Fruit fly (Drosophila melanogaster) whole organism, prepupa: ENCODE data around the gene CG3071.

Experiments
- Blimp-1 ChIP-seq: fragments of 200-800 bp; sonication (Bioruptor generic); optimal IDR thresholded peaks from 3 replicates; lab custom pipeline; 2017; ENCODE audit warnings: missing biosample characterization, missing genetic modification characterization, mild to moderate bottlenecking, moderate library complexity, missing genetic modification reagents
- CG10631 ChIP-seq: fragments of 200-800 bp; sonication (Bioruptor generic); optimal IDR thresholded peaks from 2 replicates; lab custom pipeline; 2016; ENCODE audit warnings: missing biosample characterization, missing genetic modification characterization
- CG10669 ChIP-seq: fragments of 200-800 bp; sonication (Bioruptor generic); optimal IDR thresholded peaks from 3 replicates; lab custom pipeline; 2018; ENCODE audit warnings: missing biosample characterization, mild to moderate bottlenecking, missing genetic modification characterization, moderate library complexity
- CG11294 ChIP-seq: fragments of 200-800 bp; sonication (Bioruptor generic); IDR thresholded peaks from 2 replicates; pipeline ENCODE4 v1.3.6; 2022; ENCODE audit warnings: missing biosample characterization, missing genetic modification characterization
- CG11762 ChIP-seq: fragments of 200-800 bp; sonication (Bioruptor generic); optimal IDR thresholded peaks from 3 replicates; lab custom pipeline; 2016; ENCODE audit warnings: missing biosample characterization, missing genetic modification characterization; ENCODE audit not compliant: insufficient read depth
- CG11902 ChIP-seq: fragments of 200-800 bp; sonication (Bioruptor generic); optimal IDR thresholded peaks from 3 replicates; lab custom pipeline; 2016; ENCODE audit warnings: missing biosample characterization, missing genetic modification characterization
- CG15336 ChIP-seq: fragments of 200-800 bp; sonication (Bioruptor generic); IDR thresholded peaks from 2 replicates; pipeline ENCODE4 v1.3.6; 2022; ENCODE audit warnings: missing biosample characterization, missing genetic modification characterization
- CG16779 ChIP-seq: fragments of 200-800 bp; sonication (Bioruptor generic); optimal IDR thresholded peaks from 3 replicates; lab custom pipeline; 2017; ENCODE audit warnings: missing biosample characterization, mild to moderate bottlenecking, missing genetic modification characterization
- CG31627 ChIP-seq: fragments of 200-800 bp; sonication (Bioruptor generic); optimal IDR thresholded peaks from 3 replicates; lab custom pipeline; 2016; ENCODE audit warnings: missing biosample characterization, missing genetic modification characterization
- CG32006 ChIP-seq: fragments of 200-800 bp; sonication (Bioruptor generic); optimal IDR thresholded peaks from 3 replicates; lab custom pipeline; 2017; ENCODE audit warnings: missing biosample characterization, mild to moderate bottlenecking, missing genetic modification characterization
- CG34406 ChIP-seq: fragments of 200-800 bp; sonication (Bioruptor generic); optimal IDR thresholded peaks from 3 replicates; lab custom pipeline; 2016; ENCODE audit warnings: missing biosample characterization, missing genetic modification characterization
- CG3919 ChIP-seq: fragments of 200-800 bp; sonication (Bioruptor generic); optimal IDR thresholded peaks from 3 replicates; lab custom pipeline; 2016; ENCODE audit warnings: missing biosample characterization, missing genetic modification characterization
- CG4318 ChIP-seq: fragments of 200-800 bp; sonication (Bioruptor generic); optimal IDR thresholded peaks from 3 replicates; lab custom pipeline; 2017; ENCODE audit warnings: missing biosample characterization, mild to moderate bottlenecking, missing genetic modification characterization
- CG6163 ChIP-seq: fragments of 200-800 bp; sonication (Bioruptor generic); IDR thresholded peaks from 3 replicates; pipeline ENCODE4 v1.3.6; 2022; ENCODE audit warnings: missing biosample characterization, missing genetic modification characterization
- CG6276 ChIP-seq: fragments of 200-800 bp; sonication (Bioruptor generic); optimal IDR thresholded peaks from 2 replicates; lab custom pipeline; 2017; ENCODE audit warnings: missing biosample characterization, mild to moderate bottlenecking, missing genetic modification characterization
- CG6792 ChIP-seq: fragments of 200-800 bp; sonication (Bioruptor generic); optimal IDR thresholded peaks from 3 replicates; lab custom pipeline; 2016; ENCODE audit warnings: missing biosample characterization, missing genetic modification characterization
- CG6808 ChIP-seq: fragments of 200-800 bp; sonication (Bioruptor generic); optimal IDR thresholded peaks from 3 replicates; lab custom pipeline; 2017; ENCODE audit warnings: missing biosample characterization, missing genetic modification characterization, mild to moderate bottlenecking, moderate library complexity, missing genetic modification reagents
- CG6854 ChIP-seq: fragments of 200-800 bp; sonication (Bioruptor generic); optimal IDR thresholded peaks from 2 replicates; lab custom pipeline; 2017; ENCODE audit warnings: missing biosample characterization, mild to moderate bottlenecking, missing genetic modification characterization
- CG7368 ChIP-seq: fragments of 200-800 bp; sonication (Bioruptor generic); optimal IDR thresholded peaks from 3 replicates; lab custom pipeline; 2016; ENCODE audit warnings: missing biosample characterization, missing genetic modification characterization
- CG8119 ChIP-seq: fragments of 200-800 bp; sonication (Bioruptor generic); IDR thresholded peaks from 3 replicates; pipeline ENCODE4 v1.3.6; 2022; ENCODE audit warnings: missing biosample characterization, missing genetic modification characterization
- CG8319 ChIP-seq: fragments of 200-800 bp; sonication (Bioruptor generic); optimal IDR thresholded peaks from 3 replicates; lab custom pipeline; 2016; ENCODE audit warnings: missing biosample characterization, missing genetic modification characterization
- CG8632 ChIP-seq: fragments of 200-800 bp; sonication (Bioruptor generic); optimal IDR thresholded peaks from 3 replicates; lab custom pipeline; 2016; ENCODE audit warnings: missing biosample characterization, missing genetic modification characterization
- CG9139 ChIP-seq: fragments of 200-800 bp; sonication (Bioruptor generic); optimal IDR thresholded peaks from 3 replicates; lab custom pipeline; 2017; ENCODE audit warnings: missing biosample characterization, mild to moderate bottlenecking, missing genetic modification characterization
- Eip78C ChIP-seq: fragments of 200-800 bp; sonication (Bioruptor generic); peaks from one replicate; lab custom pipeline; 2016; ENCODE audit warnings: missing biosample characterization, missing genetic modification characterization
- Eip93F ChIP-seq: fragments of 200-800 bp; sonication (Bioruptor generic); optimal IDR thresholded peaks from 2 replicates; lab custom pipeline; 2016; ENCODE audit warnings: missing biosample characterization, mild to moderate bottlenecking, missing genetic modification characterization
- Ets21C ChIP-seq: fragments of 200-800 bp; sonication (Bioruptor generic); optimal IDR thresholded peaks from 3 replicates; lab custom pipeline; 2016; ENCODE audit warnings: missing biosample characterization, missing genetic modification characterization
- Ets96B ChIP-seq: fragments of 200-800 bp; optimal IDR thresholded peaks from 2 replicates; lab custom pipeline; 2019; ENCODE audit warnings: missing biosample characterization, mild to moderate bottlenecking, missing genetic modification characterization, moderate library complexity
- Gug ChIP-seq: fragments of 200-800 bp; sonication (Bioruptor generic); IDR thresholded peaks from 2 replicates; pipeline ENCODE4 v1.3.6; 2022; ENCODE audit warnings: missing biosample characterization, missing genetic modification characterization
- Hr38 ChIP-seq: sonication (Bioruptor generic); optimal IDR thresholded peaks from 2 replicates; lab custom pipeline; 2016; ENCODE audit warnings: missing biosample characterization, missing genetic modification characterization
- Hr39 ChIP-seq: fragments of 200-800 bp; sonication (Bioruptor generic); optimal IDR thresholded peaks from 2 replicates; lab custom pipeline; 2016; ENCODE audit warnings: missing biosample characterization, missing genetic modification characterization
- Hr4 ChIP-seq: fragments of 200-800 bp; sonication (Bioruptor generic); optimal IDR thresholded peaks from 3 replicates; lab custom pipeline; 2016; ENCODE audit warnings: missing biosample characterization, missing genetic modification characterization
- Lpt ChIP-seq: fragments of 200-800 bp; sonication (Bioruptor generic); optimal IDR thresholded peaks from 3 replicates; lab custom pipeline; 2016; ENCODE audit warnings: missing biosample characterization, missing genetic modification characterization
- Smox ChIP-seq: fragments of 200-800 bp; sonication (Bioruptor generic); optimal IDR thresholded peaks from 3 replicates; lab custom pipeline; 2016; ENCODE audit warnings: missing biosample characterization, missing genetic modification characterization
- Sox102F ChIP-seq: fragments of 200-800 bp; sonication (Bioruptor generic); optimal IDR thresholded peaks from 2 replicates; lab custom pipeline; 2016; ENCODE audit warnings: missing biosample characterization, mild to moderate bottlenecking, missing genetic modification characterization
- Sox15 ChIP-seq: fragments of 200-800 bp; sonication (Bioruptor generic); optimal IDR thresholded peaks from 3 replicates; lab custom pipeline; 2016; ENCODE audit warnings: missing biosample characterization, missing genetic modification characterization
- achi ChIP-seq: fragments of 200-800 bp; sonication (Bioruptor generic); optimal IDR thresholded peaks from 3 replicates; lab custom pipeline; 2016; ENCODE audit warnings: missing biosample characterization, missing genetic modification characterization
- acj6 ChIP-seq: fragments of 200-800 bp; sonication (Bioruptor generic); optimal IDR thresholded peaks from 3 replicates; lab custom pipeline; 2016; ENCODE audit warnings: missing biosample characterization, missing genetic modification characterization
- cyc ChIP-seq: fragments of 200-800 bp; sonication (Bioruptor generic); optimal IDR thresholded peaks from 3 replicates; lab custom pipeline; 2016; ENCODE audit warnings: missing biosample characterization, missing genetic modification characterization
- dac ChIP-seq: fragments of 200-800 bp; sonication (Bioruptor generic); optimal IDR thresholded peaks from 2 replicates; lab custom pipeline; 2017; ENCODE audit warnings: missing biosample characterization, mild to moderate bottlenecking, missing genetic modification characterization
- dsx ChIP-seq: fragments of 200-800 bp; optimal IDR thresholded peaks from 3 replicates; lab custom pipeline; 2019; ENCODE audit warnings: missing biosample characterization, mild to moderate bottlenecking, missing genetic modification characterization, moderate library complexity; ENCODE audit not compliant: poor library complexity, severe bottlenecking
- eg ChIP-seq: fragments of 200-800 bp; sonication (Bioruptor generic); IDR thresholded peaks from 3 replicates; pipeline ENCODE4 v1.3.6; 2022; ENCODE audit warnings: missing biosample characterization, missing genetic modification characterization
- esn ChIP-seq: fragments of 200-800 bp; sonication (Bioruptor generic); optimal IDR thresholded peaks from 2 replicates; lab custom pipeline; 2016; ENCODE audit warnings: missing biosample characterization, mild to moderate bottlenecking, missing genetic modification characterization, moderate library complexity
- fd59A ChIP-seq: fragments of 200-800 bp; sonication (Bioruptor generic); optimal IDR thresholded peaks from 2 replicates; lab custom pipeline; 2017; ENCODE audit warnings: missing biosample characterization, mild to moderate bottlenecking, missing genetic modification characterization, missing genetic modification reagents
- fd85E ChIP-seq: fragments of 200-800 bp; sonication (Bioruptor generic); optimal IDR thresholded peaks from 3 replicates; lab custom pipeline; 2016; ENCODE audit warnings: missing biosample characterization, missing genetic modification characterization
- lz ChIP-seq: fragments of 200-800 bp; sonication (Bioruptor generic); optimal IDR thresholded peaks from 3 replicates; lab custom pipeline; 2016; ENCODE audit warnings: missing biosample characterization, missing genetic modification characterization
- net ChIP-seq: fragments of 200-800 bp; sonication (Bioruptor generic); optimal IDR thresholded peaks from 3 replicates; lab custom pipeline; 2016; ENCODE audit warnings: missing biosample characterization, missing genetic modification characterization
- pdm3 ChIP-seq: fragments of 200-800 bp; sonication (Bioruptor generic); optimal IDR thresholded peaks from 3 replicates; lab custom pipeline; 2016; ENCODE audit warnings: missing biosample characterization, missing genetic modification characterization
- salr ChIP-seq, 2 experiments: fragments of 200-800 bp; sonication (Bioruptor generic); optimal IDR thresholded peaks; 3 replicates each; lab custom pipeline; 2016 to 2018; ENCODE audit warnings: missing biosample characterization in 2 of 2, missing genetic modification characterization in 2 of 2, mild to moderate bottlenecking in 1 of 2
- ss ChIP-seq, 2 experiments: fragments of 200-800 bp; sonication (Bioruptor generic); optimal IDR thresholded peaks; 2 replicates in 1 of 2; 3 replicates in 1 of 2; lab custom pipeline; 2017 to 2018; ENCODE audit warnings: mild to moderate bottlenecking in 2 of 2, missing biosample characterization in 2 of 2, missing genetic modification characterization in 2 of 2, moderate library complexity in 1 of 2
- svp ChIP-seq: fragments of 200-800 bp; sonication (Bioruptor generic); peaks from one replicate; lab custom pipeline; 2016; ENCODE audit warnings: missing biosample characterization, missing genetic modification characterization
- topi ChIP-seq: fragments of 200-800 bp; sonication (Bioruptor generic); optimal IDR thresholded peaks from 3 replicates; lab custom pipeline; 2016; ENCODE audit warnings: missing biosample characterization, missing genetic modification characterization
- vri ChIP-seq: fragments of 200-800 bp; sonication (Bioruptor generic); optimal IDR thresholded peaks from 3 replicates; lab custom pipeline; 2016; ENCODE audit warnings: missing biosample characterization, mild to moderate bottlenecking, missing genetic modification characterization

CG3071 gene

dm6 chrX:2258602-2259233, 3.9 kb upstream of the CG3071 start:
- TF ChIP-seq Hr39 (no peak), CG4318 (no peak), lz (GFP tag; lab: Kevin White, UChicago) (no peak), CG31627 (no peak), Ets96B (tag; lab: Kevin White, UChicago) (peak; percentile 6), fd85E (GFP tag; lab: Kevin White, UChicago) (no peak), CG11902 (no peak), ss (GFP tag; optimal IDR thresholded peaks at IDR 0.05; lab: Kevin White, UChicago) (peak in 1 of 2 experiments; percentile 39), Gug (GFP tag; lab: Robert Waterston, UW) (no peak), cyc (GFP tag; lab: Kevin White, UChicago) (no peak), eg (no peak), Sox102F (GFP tag; lab: Kevin White, UChicago) (no peak), dsx (GFP tag; lab: Kevin White, UChicago) (no peak), CG6854 (no peak), achi (peak; percentile 30), CG6808 (GFP tag; lab: Kevin White, UChicago) (peak; percentile 20), Ets21C (GFP tag; lab: Kevin White, UChicago) (no peak), Smox (GFP tag; lab: Kevin White, UChicago) (no peak), Hr38 (no peak), CG11294 (GFP tag; lab: Robert Waterston, UW) (no peak), CG11762 (no peak), Hr4 (GFP tag; lab: Kevin White, UChicago) (peak; percentile 19), salr (GFP tag; optimal IDR thresholded peaks at IDR 0.05; lab: Kevin White, UChicago) (no peak), dac (GFP tag; lab: Kevin White, UChicago) (peak; percentile 1), CG10669 (GFP tag; lab: Kevin White, UChicago) (peak; percentile 18), Blimp-1 (GFP tag; lab: Kevin White, UChicago) (no peak), CG15336 (GFP tag; lab: Robert Waterston, UW) (peak; percentile 50; the same call in 1 of the 2 replicates), Sox15 (GFP tag; lab: Kevin White, UChicago) (no peak), Eip93F (GFP tag; lab: Kevin White, UChicago) (no peak), CG6792 (no peak), CG7368 (GFP tag; lab: Kevin White, UChicago) (peak; percentile 15), topi (GFP tag; lab: Kevin White, UChicago) (no peak), CG9139 (GFP tag; lab: Kevin White, UChicago) (peak; percentile 11), CG8119 (0 out of 3 replicates have a peak, but pooled peaks have one; percentile 39), acj6 (GFP tag; lab: Kevin White, UChicago) (no peak), CG16779 (tag; lab: Kevin White, UChicago) (no peak), CG34406 (GFP tag; lab: Kevin White, UChicago) (no peak), vri (GFP tag; lab: Kevin White, UChicago) (no peak), CG10631 (no peak), net (GFP tag; lab: Kevin White, UChicago) (no peak), fd59A (GFP tag; lab: Kevin White, UChicago) (peak; percentile 9), CG6276 (GFP tag; lab: Kevin White, UChicago) (peak; percentile 30), pdm3 (GFP tag; lab: Kevin White, UChicago) (no peak), CG32006 (GFP tag; lab: Kevin White, UChicago) (peak; percentile 43), Eip78C (GFP tag; lab: Kevin White, UChicago) (peak; percentile 61), svp (GFP tag; lab: Kevin White, UChicago) (no peak), esn (no peak), CG8632 (GFP tag; lab: Kevin White, UChicago) (no peak), CG6163 (GFP tag; lab: Robert Waterston, UW) (no peak), CG3919 (GFP tag; lab: Kevin White, UChicago) (peak; percentile 9), CG8319 (GFP tag; lab: Kevin White, UChicago) (no peak), Lpt (GFP tag; lab: Kevin White, UChicago) (no peak)
